Fruit fly (Drosophila melanogaster): ENCODE measurements around the gene Nlg3.

DNA sequence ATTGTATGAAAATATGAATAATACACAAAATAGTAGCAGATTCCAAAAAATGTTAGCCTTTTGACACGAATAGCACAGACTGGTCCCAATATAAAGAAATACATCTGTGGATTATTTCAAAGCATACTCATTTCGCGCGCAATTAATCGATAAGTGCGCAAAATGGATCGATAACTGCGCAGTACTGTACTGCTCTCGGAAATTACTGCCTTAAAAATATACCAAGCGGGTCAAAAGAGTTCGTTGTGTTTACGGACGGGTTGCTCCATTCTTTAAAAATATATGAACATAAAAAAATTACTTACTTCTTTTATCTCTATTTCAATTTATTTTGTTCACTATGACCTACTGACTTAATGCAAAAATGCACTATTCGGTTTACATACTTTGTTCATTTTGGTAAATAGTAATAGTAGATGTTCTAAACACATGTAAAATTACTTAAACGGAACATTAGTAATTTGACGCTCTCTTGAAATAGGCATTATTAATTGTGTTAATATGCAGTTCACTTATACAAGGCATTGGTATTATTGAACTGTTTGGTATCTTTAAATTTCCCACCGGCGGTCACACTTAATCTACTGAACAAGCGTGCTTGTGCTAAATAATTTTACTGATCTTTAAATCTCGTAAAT, 108.9 kb downstream of the Nlg3 start, which contains the start of the genes Rtnl2 and alphaTub84D:
- TF ChIP-seq sage (GFP tag; optimal IDR thresholded peaks at IDR 0.05) (no peak), h (GFP tag; optimal IDR thresholded peaks at IDR 0.05) (no peak)

Data from whole organism, wandering third instar larva.